Worm (Caenorhabditis elegans) whole organism, young adult: ENCODE results near the gene F46B6.12.

Experiments used
- B0261.1 ChIP-seq: sonication (generic microtip); optimal IDR thresholded peaks from 2 replicates; lab custom pipeline; 2016; ENCODE audit warnings: mild to moderate bottlenecking, missing genetic modification characterization, moderate library complexity, missing compliant biosample characterization
- C17E4.6 ChIP-seq: fragments of 200-800 bp; sonication (Bioruptor generic); IDR thresholded peaks from 2 replicates; pipeline ENCODE4 v1.3.6; 2022; ENCODE audit warnings: missing genetic modification reagents, missing genetic modification characterization, missing compliant biosample characterization
- D2030.7 ChIP-seq: fragments of 200-800 bp; sonication (Bioruptor generic); IDR thresholded peaks from 2 replicates; pipeline ENCODE4 v1.3.6; 2022; ENCODE audit warnings: missing genetic modification reagents, missing genetic modification characterization, missing compliant biosample characterization
- F10E7.11 ChIP-seq: sonication (generic microtip); optimal IDR thresholded peaks from 2 replicates; lab custom pipeline; 2017; ENCODE audit warnings: mild to moderate bottlenecking, missing genetic modification characterization, moderate library complexity, missing compliant biosample characterization
- F57C9.4 ChIP-seq: sonication (generic microtip); optimal IDR thresholded peaks from 2 replicates; lab custom pipeline; 2017; ENCODE audit warnings: mild to moderate bottlenecking, missing genetic modification characterization, missing compliant biosample characterization
- K11D2.4 ChIP-seq: fragments of 200-800 bp; sonication (Bioruptor generic); IDR thresholded peaks from 2 replicates; pipeline ENCODE4 v1.3.6; 2022; ENCODE audit warnings: missing genetic modification reagents, missing genetic modification characterization, missing compliant biosample characterization
- T07F8.4 ChIP-seq: sonication (generic microtip); optimal IDR thresholded peaks from 2 replicates; lab custom pipeline; 2016; ENCODE audit warnings: mild to moderate bottlenecking, missing genetic modification characterization, moderate library complexity, missing compliant biosample characterization
- Y53F4B.3 ChIP-seq: fragments of 200-800 bp; sonication (Bioruptor generic); IDR thresholded peaks from 2 replicates; pipeline ENCODE4 v1.3.6; 2022; ENCODE audit warnings: missing genetic modification reagents, missing genetic modification characterization, missing compliant biosample characterization
- Y67H2A.10 ChIP-seq: fragments of 200-800 bp; sonication (Bioruptor generic); conservative IDR thresholded peaks from 2 replicates; pipeline ENCODE4 v1.3.6; 2022; ENCODE audit warnings: missing genetic modification reagents, missing genetic modification characterization, missing compliant biosample characterization
- Y79H2A.3 ChIP-seq: fragments of 200-800 bp; sonication (Bioruptor generic); conservative IDR thresholded peaks from 2 replicates; pipeline ENCODE4 v1.3.6; 2022; ENCODE audit warnings: missing genetic modification reagents, missing genetic modification characterization, missing compliant biosample characterization
- aptf-2 ChIP-seq: fragments of 200-800 bp; sonication (Bioruptor generic); conservative IDR thresholded peaks from 2 replicates; pipeline ENCODE4 v1.3.6; 2022; ENCODE audit warnings: missing genetic modification reagents, missing genetic modification characterization, missing compliant biosample characterization
- aptf-3 ChIP-seq: fragments of 200-800 bp; sonication (Bioruptor generic); IDR thresholded peaks from 2 replicates; pipeline ENCODE4 v1.3.6; 2022; ENCODE audit warnings: missing genetic modification characterization, missing compliant biosample characterization
- athp-1 ChIP-seq: sonication (generic microtip); optimal IDR thresholded peaks from 2 replicates; lab custom pipeline; 2017; ENCODE audit warnings: mild to moderate bottlenecking, missing genetic modification characterization, missing compliant biosample characterization
- attf-5 ChIP-seq: fragments of 200-800 bp; sonication (Bioruptor generic); optimal IDR thresholded peaks from 2 replicates; lab custom pipeline; 2018; ENCODE audit warnings: mild to moderate bottlenecking, missing genetic modification characterization, missing compliant biosample characterization
- ceh-100 ChIP-seq: fragments of 200-800 bp; sonication (Bioruptor generic); IDR thresholded peaks from 2 replicates; pipeline ENCODE4 v1.3.6; 2022; ENCODE audit warnings: missing genetic modification reagents, missing genetic modification characterization, missing compliant biosample characterization
- ceh-58 ChIP-seq: fragments of 200-800 bp; sonication (Bioruptor generic); IDR thresholded peaks from 2 replicates; pipeline ENCODE4 v1.3.6; 2022; ENCODE audit warnings: missing genetic modification characterization, missing compliant biosample characterization
- ceh-79 ChIP-seq: sonication (generic microtip); optimal IDR thresholded peaks from 2 replicates; lab custom pipeline; 2017; ENCODE audit warnings: mild to moderate bottlenecking, missing genetic modification characterization, missing compliant biosample characterization
- dox-1 ChIP-seq: fragments of 200-800 bp; sonication (Bioruptor generic); IDR thresholded peaks from 2 replicates; pipeline ENCODE4 v1.3.6; 2022; ENCODE audit warnings: missing genetic modification reagents, missing genetic modification characterization, missing compliant biosample characterization
- egl-44 ChIP-seq: fragments of 200-800 bp; sonication (Bioruptor generic); IDR thresholded peaks from 2 replicates; pipeline ENCODE4 v1.3.6; 2022; ENCODE audit warnings: missing genetic modification reagents, missing genetic modification characterization, missing compliant biosample characterization
- ets-4 ChIP-seq: fragments of 200-800 bp; sonication (Bioruptor generic); optimal IDR thresholded peaks from 2 replicates; lab custom pipeline; 2018; ENCODE audit warnings: mild to moderate bottlenecking, missing genetic modification characterization, missing compliant biosample characterization
- hlh-12 ChIP-seq: sonication (generic microtip); optimal IDR thresholded peaks from 2 replicates; lab custom pipeline; 2016; ENCODE audit warnings: missing genetic modification characterization, missing compliant biosample characterization
- hlh-26 ChIP-seq: fragments of 200-800 bp; sonication (Bioruptor generic); conservative IDR thresholded peaks from 2 replicates; pipeline ENCODE4 v1.3.6; 2022; ENCODE audit warnings: missing genetic modification reagents, missing genetic modification characterization, missing compliant biosample characterization
- hmg-1.2 ChIP-seq: fragments of 200-800 bp; sonication (Bioruptor generic); IDR thresholded peaks from 2 replicates; pipeline ENCODE4 v1.3.6; 2022; ENCODE audit warnings: missing genetic modification reagents, missing genetic modification characterization, missing compliant biosample characterization
- lag-1 ChIP-seq: fragments of 200-800 bp; sonication (Bioruptor generic); IDR thresholded peaks from 2 replicates; pipeline ENCODE4 v1.3.6; 2022; ENCODE audit warnings: missing genetic modification reagents, missing genetic modification characterization, missing compliant biosample characterization
- lin-26 ChIP-seq: fragments of 200-800 bp; sonication (Bioruptor generic); IDR thresholded peaks from 2 replicates; pipeline ENCODE4 v1.3.6; 2022; ENCODE audit warnings: missing genetic modification reagents, missing genetic modification characterization, missing compliant biosample characterization
- lin-35 ChIP-seq, 3 experiments: fragments of 150-350 bp in 2 of 3; sonication (generic microtip) in 1 of 3; optimal IDR thresholded peaks; 2 replicates each; lab custom pipeline; 2014 to 2018; ENCODE audit warnings: missing biosample characterization in 3 of 3, missing genetic modification characterization in 3 of 3, missing genetic modification reagents in 3 of 3
- madf-10 ChIP-seq: sonication (generic microtip); optimal IDR thresholded peaks from 2 replicates; lab custom pipeline; 2016; ENCODE audit warnings: mild to moderate bottlenecking, missing genetic modification characterization, missing compliant biosample characterization
- madf-6 ChIP-seq: fragments of 200-800 bp; sonication (Bioruptor generic); IDR thresholded peaks from 2 replicates; pipeline ENCODE4 v1.3.6; 2022; ENCODE audit warnings: missing genetic modification reagents, missing genetic modification characterization, missing compliant biosample characterization
- madf-8 ChIP-seq: fragments of 200-800 bp; sonication (Bioruptor generic); conservative IDR thresholded peaks from 2 replicates; pipeline ENCODE4 v1.3.6; 2022; ENCODE audit warnings: missing genetic modification reagents, missing genetic modification characterization, missing compliant biosample characterization
- mcd-1 ChIP-seq: fragments of 200-800 bp; sonication (Bioruptor generic); IDR thresholded peaks from 2 replicates; pipeline ENCODE4 v1.3.6; 2022; ENCODE audit warnings: missing genetic modification reagents, missing genetic modification characterization, missing compliant biosample characterization
- mes-4 ChIP-seq: sonication (generic microtip); optimal IDR thresholded peaks from 2 replicates; lab custom pipeline; 2016; ENCODE audit warnings: missing genotype, missing genetic modification characterization, missing compliant biosample characterization
- nfyb-1 ChIP-seq: fragments of 200-800 bp; sonication (Bioruptor generic); IDR thresholded peaks from 2 replicates; pipeline ENCODE4 v1.3.6; 2022; ENCODE audit warnings: missing genetic modification reagents, missing genetic modification characterization, missing compliant biosample characterization
- nhr-27 ChIP-seq: fragments of 200-800 bp; sonication (Bioruptor generic); optimal IDR thresholded peaks from 2 replicates; lab custom pipeline; 2018; ENCODE audit warnings: mild to moderate bottlenecking, missing genetic modification characterization, moderate library complexity, missing compliant biosample characterization
- nhr-80 ChIP-seq: sonication (generic microtip); optimal IDR thresholded peaks from 2 replicates; lab custom pipeline; 2016; ENCODE audit warnings: missing genetic modification characterization, missing compliant biosample characterization
- nhr-90 ChIP-seq: sonication (generic microtip); optimal IDR thresholded peaks from 2 replicates; lab custom pipeline; 2016; ENCODE audit warnings: missing genotype, mild to moderate bottlenecking, missing genetic modification characterization, missing compliant biosample characterization
- pbrm-1 ChIP-seq: fragments of 200-800 bp; sonication (Bioruptor generic); IDR thresholded peaks from 2 replicates; pipeline ENCODE4 v1.3.6; 2022; ENCODE audit warnings: missing genetic modification reagents, missing genetic modification characterization, missing compliant biosample characterization
- repo-1 ChIP-seq: sonication (generic microtip); optimal IDR thresholded peaks from 2 replicates; lab custom pipeline; 2017; ENCODE audit warnings: mild to moderate bottlenecking, missing genetic modification characterization, missing compliant biosample characterization
- rpc-1 ChIP-seq, 2 experiments: fragments of 150-350 bp in 1 of 2; sonication (generic microtip) in 1 of 2; optimal IDR thresholded peaks; 2 replicates each; lab custom pipeline; 2014 to 2018; ENCODE audit warnings: missing biosample characterization in 1 of 2, missing genetic modification characterization in 1 of 2, missing genetic modification reagents in 1 of 2, missing genotype in 1 of 2
- sdz-38 ChIP-seq: sonication (generic microtip); optimal IDR thresholded peaks from 2 replicates; lab custom pipeline; 2016; ENCODE audit warnings: missing genotype, missing genetic modification characterization, missing compliant biosample characterization
- sea-2 ChIP-seq: fragments of 200-800 bp; sonication (Bioruptor generic); IDR thresholded peaks from 2 replicates; pipeline ENCODE4 v1.3.6; 2022; ENCODE audit warnings: missing genetic modification characterization, missing compliant biosample characterization
- snpc-1.1 ChIP-seq: sonication (generic microtip); optimal IDR thresholded peaks from 2 replicates; lab custom pipeline; 2017; ENCODE audit warnings: missing genetic modification characterization, mild to moderate bottlenecking, missing compliant biosample characterization, antibody characterized with exemption, moderate library complexity, missing genotype, missing genetic modification reagents; ENCODE audit not compliant: insufficient read depth
- snpc-3.4 ChIP-seq: sonication (generic microtip); optimal IDR thresholded peaks from 2 replicates; lab custom pipeline; 2017; ENCODE audit warnings: missing genetic modification characterization, mild to moderate bottlenecking, missing compliant biosample characterization, antibody characterized with exemption, moderate library complexity, missing genotype, missing genetic modification reagents
- tbp1 ChIP-seq: fragments of 200-800 bp; sonication (Bioruptor generic); optimal IDR thresholded peaks from 2 replicates; lab custom pipeline; 2018; ENCODE audit warnings: mild to moderate bottlenecking, missing genetic modification characterization, missing compliant biosample characterization
- unc-130 ChIP-seq: sonication (generic microtip); optimal IDR thresholded peaks from 2 replicates; lab custom pipeline; 2016; ENCODE audit warnings: missing genetic modification reagents, missing genetic modification characterization, missing compliant biosample characterization
- zim-3 ChIP-seq: sonication (generic microtip); optimal IDR thresholded peaks from 2 replicates; lab custom pipeline; 2017; ENCODE audit warnings: mild to moderate bottlenecking, missing genetic modification characterization, moderate library complexity, missing compliant biosample characterization
- ztf-18 ChIP-seq: sonication (generic microtip); optimal IDR thresholded peaks from 2 replicates; lab custom pipeline; 2016; ENCODE audit warnings: missing genotype, mild to moderate bottlenecking, missing genetic modification characterization, missing compliant biosample characterization
- ztf-26 ChIP-seq: sonication (generic microtip); optimal IDR thresholded peaks from 2 replicates; lab custom pipeline; 2017; ENCODE audit warnings: missing genetic modification characterization, missing compliant biosample characterization

Gene F46B6.12

ce11 chrV:9730743-9731706, 44.6 kb downstream of the F46B6.12 start (continued):
- TF ChIP-seq sdz-38 (tag; lab: Kevin White, UChicago) (no peak), nhr-80 (peak; percentile 97), nfyb-1 (GFP tag; lab: Robert Waterston, UW) (peak; percentile 95), madf-10 (tag; lab: Kevin White, UChicago) (peak; percentile 90), aptf-2 (GFP tag; lab: Robert Waterston, UW) (no peak), Y79H2A.3 (GFP tag; lab: Robert Waterston, UW) (no peak), snpc-3.4 (tag; lab: Kevin White, UChicago) (no peak), ets-4 (GFP tag; lab: Kevin White, UChicago) (peak; percentile 60), hlh-26 (GFP tag; lab: Robert Waterston, UW) (no peak), ceh-58 (GFP tag; lab: Robert Waterston, UW) (no peak), K11D2.4 (GFP tag; lab: Robert Waterston, UW) (peak; percentile 83), ceh-100 (peak; percentile 33; the same call in 1 of the 2 replicates), hlh-12 (tag; lab: Kevin White, UChicago) (no peak), lag-1 (GFP tag; lab: Robert Waterston, UW) (no peak), nhr-27 (no peak), B0261.1 (tag; lab: Kevin White, UChicago) (peak; percentile 16), madf-8 (no peak), sea-2 (GFP tag; lab: Robert Waterston, UW) (peak; percentile 74; the same call in 1 of the 2 replicates), rpc-1 (optimal IDR thresholded peaks at IDR 0.05; lab: Kevin White, UChicago) (no peak), rpc-1 (tag; optimal IDR thresholded peaks at IDR 0.05; lab: Kevin White, UChicago) (no peak), ztf-18 (peak; percentile 71), tbp1 (GFP tag; lab: Kevin White, UChicago) (peak; percentile 77), F10E7.11 (tag; lab: Kevin White, UChicago) (no peak), madf-6 (GFP tag; lab: Robert Waterston, UW) (peak; percentile 19), ztf-26 (tag; lab: Kevin White, UChicago) (peak; percentile 90), Y67H2A.10 (GFP tag; lab: Robert Waterston, UW) (peak; percentile 55), F57C9.4 (peak; percentile 33), pbrm-1 (GFP tag; lab: Robert Waterston, UW) (peak; percentile 58), athp-1 (tag; lab: Kevin White, UChicago) (peak; percentile 59), ceh-79 (no peak), zim-3 (tag; lab: Kevin White, UChicago) (no peak), lin-26 (GFP tag; lab: Robert Waterston, UW) (peak; percentile 71; the same call in 1 of the 2 replicates), mes-4 (no peak), C17E4.6 (GFP tag; lab: Robert Waterston, UW) (peak; percentile 50; the same call in 1 of the 2 replicates), aptf-3 (no peak), dox-1 (GFP tag; lab: Robert Waterston, UW) (peak; percentile 92), lin-35 (GFP tag; optimal IDR thresholded peaks at IDR 0.05; lab: Kevin White, UChicago) (peak in 1 of 3 experiments; percentile 64), mcd-1 (GFP tag; lab: Robert Waterston, UW) (peak; percentile 84), T07F8.4 (peak; percentile 39), hmg-1.2 (GFP tag; lab: Robert Waterston, UW) (peak; percentile 66; the same call in 1 of the 2 replicates), unc-130 (GFP tag; lab: Kevin White, UChicago) (peak; percentile 12), egl-44 (GFP tag; lab: Robert Waterston, UW) (peak; percentile 71; the same call in 1 of the 2 replicates), D2030.7 (GFP tag; lab: Robert Waterston, UW) (no peak), nhr-90 (tag; lab: Kevin White, UChicago) (peak; percentile 89), repo-1 (tag; lab: Kevin White, UChicago) (peak; percentile 61), Y53F4B.3 (GFP tag; lab: Robert Waterston, UW) (no peak), snpc-1.1 (tag; lab: Kevin White, UChicago) (no peak), attf-5 (GFP tag; lab: Kevin White, UChicago) (peak; percentile 98)
